Fruit fly (Drosophila melanogaster) whole organism, prepupa: ENCODE data around the gene Lgr3.

Experiments used
- CG10631 ChIP-seq: fragments of 200-800 bp; sonication (Bioruptor generic); optimal IDR thresholded peaks from 2 replicates; lab custom pipeline; 2016; ENCODE audit warnings: missing biosample characterization, missing genetic modification characterization
- CG10669 ChIP-seq: fragments of 200-800 bp; sonication (Bioruptor generic); optimal IDR thresholded peaks from 3 replicates; lab custom pipeline; 2018; ENCODE audit warnings: missing biosample characterization, mild to moderate bottlenecking, missing genetic modification characterization, moderate library complexity
- CG11294 ChIP-seq: fragments of 200-800 bp; sonication (Bioruptor generic); IDR thresholded peaks from 2 replicates; pipeline ENCODE4 v1.3.6; 2022; ENCODE audit warnings: missing biosample characterization, missing genetic modification characterization
- CG11762 ChIP-seq: fragments of 200-800 bp; sonication (Bioruptor generic); optimal IDR thresholded peaks from 3 replicates; lab custom pipeline; 2016; ENCODE audit warnings: missing biosample characterization, missing genetic modification characterization; ENCODE audit not compliant: insufficient read depth
- CG16779 ChIP-seq: fragments of 200-800 bp; sonication (Bioruptor generic); optimal IDR thresholded peaks from 3 replicates; lab custom pipeline; 2017; ENCODE audit warnings: missing biosample characterization, mild to moderate bottlenecking, missing genetic modification characterization
- CG32006 ChIP-seq: fragments of 200-800 bp; sonication (Bioruptor generic); optimal IDR thresholded peaks from 3 replicates; lab custom pipeline; 2017; ENCODE audit warnings: missing biosample characterization, mild to moderate bottlenecking, missing genetic modification characterization
- CG34406 ChIP-seq: fragments of 200-800 bp; sonication (Bioruptor generic); optimal IDR thresholded peaks from 3 replicates; lab custom pipeline; 2016; ENCODE audit warnings: missing biosample characterization, missing genetic modification characterization
- CG6163 ChIP-seq: fragments of 200-800 bp; sonication (Bioruptor generic); IDR thresholded peaks from 3 replicates; pipeline ENCODE4 v1.3.6; 2022; ENCODE audit warnings: missing biosample characterization, missing genetic modification characterization
- CG6808 ChIP-seq: fragments of 200-800 bp; sonication (Bioruptor generic); optimal IDR thresholded peaks from 3 replicates; lab custom pipeline; 2017; ENCODE audit warnings: missing biosample characterization, missing genetic modification characterization, mild to moderate bottlenecking, moderate library complexity, missing genetic modification reagents
- CG6854 ChIP-seq: fragments of 200-800 bp; sonication (Bioruptor generic); optimal IDR thresholded peaks from 2 replicates; lab custom pipeline; 2017; ENCODE audit warnings: missing biosample characterization, mild to moderate bottlenecking, missing genetic modification characterization
- CG8119 ChIP-seq: fragments of 200-800 bp; sonication (Bioruptor generic); IDR thresholded peaks from 3 replicates; pipeline ENCODE4 v1.3.6; 2022; ENCODE audit warnings: missing biosample characterization, missing genetic modification characterization
- CG8632 ChIP-seq: fragments of 200-800 bp; sonication (Bioruptor generic); optimal IDR thresholded peaks from 3 replicates; lab custom pipeline; 2016; ENCODE audit warnings: missing biosample characterization, missing genetic modification characterization
- Eip78C ChIP-seq: fragments of 200-800 bp; sonication (Bioruptor generic); peaks from one replicate; lab custom pipeline; 2016; ENCODE audit warnings: missing biosample characterization, missing genetic modification characterization
- Ets21C ChIP-seq: fragments of 200-800 bp; sonication (Bioruptor generic); optimal IDR thresholded peaks from 3 replicates; lab custom pipeline; 2016; ENCODE audit warnings: missing biosample characterization, missing genetic modification characterization
- Smox ChIP-seq: fragments of 200-800 bp; sonication (Bioruptor generic); optimal IDR thresholded peaks from 3 replicates; lab custom pipeline; 2016; ENCODE audit warnings: missing biosample characterization, missing genetic modification characterization
- acj6 ChIP-seq: fragments of 200-800 bp; sonication (Bioruptor generic); optimal IDR thresholded peaks from 3 replicates; lab custom pipeline; 2016; ENCODE audit warnings: missing biosample characterization, missing genetic modification characterization
- cyc ChIP-seq: fragments of 200-800 bp; sonication (Bioruptor generic); optimal IDR thresholded peaks from 3 replicates; lab custom pipeline; 2016; ENCODE audit warnings: missing biosample characterization, missing genetic modification characterization
- fd59A ChIP-seq: fragments of 200-800 bp; sonication (Bioruptor generic); optimal IDR thresholded peaks from 2 replicates; lab custom pipeline; 2017; ENCODE audit warnings: missing biosample characterization, mild to moderate bottlenecking, missing genetic modification characterization, missing genetic modification reagents
- fkh ChIP-seq: fragments of 200-800 bp; sonication (Bioruptor generic); optimal IDR thresholded peaks from 3 replicates; lab custom pipeline; 2017; ENCODE audit warnings: missing biosample characterization, mild to moderate bottlenecking, missing genetic modification characterization, moderate library complexity
- pdm3 ChIP-seq: fragments of 200-800 bp; sonication (Bioruptor generic); optimal IDR thresholded peaks from 3 replicates; lab custom pipeline; 2016; ENCODE audit warnings: missing biosample characterization, missing genetic modification characterization
- svp ChIP-seq: fragments of 200-800 bp; sonication (Bioruptor generic); peaks from one replicate; lab custom pipeline; 2016; ENCODE audit warnings: missing biosample characterization, missing genetic modification characterization

Lgr3 gene

dm6 chr3R:25721030-25721429, 55.4 kb downstream of the Lgr3 start:
- no peak for TF ChIP-seq cyc (GFP tag; lab: Kevin White, UChicago)
- no peak for TF ChIP-seq acj6
- TF ChIP-seq CG10631 (GFP tag; lab: Kevin White, UChicago) = no peak
- peak; percentile 34 for TF ChIP-seq svp (GFP tag; lab: Kevin White, UChicago)
- TF ChIP-seq CG11294 (GFP tag; lab: Robert Waterston, UW) = no peak
- TF ChIP-seq CG11762 (GFP tag; lab: Kevin White, UChicago) = no peak
- no peak for TF ChIP-seq CG10669 (GFP tag; lab: Kevin White, UChicago)
- TF ChIP-seq CG8119 (GFP tag; lab: Robert Waterston, UW) = no peak
- TF ChIP-seq CG32006 (GFP tag; lab: Kevin White, UChicago) = no peak
- no peak for TF ChIP-seq CG6163 (GFP tag; lab: Robert Waterston, UW)
- peak; percentile 53 for TF ChIP-seq Eip78C (GFP tag; lab: Kevin White, UChicago)
- no peak for TF ChIP-seq CG6808 (GFP tag; lab: Kevin White, UChicago)
- TF ChIP-seq CG8632 (GFP tag; lab: Kevin White, UChicago) = no peak
- TF ChIP-seq CG34406 = no peak
- no peak for TF ChIP-seq fd59A (GFP tag; lab: Kevin White, UChicago)

dm6 chr3R:25723795-25724194, 58.2 kb downstream of the Lgr3 start:
- TF ChIP-seq Ets21C = no peak
- no peak for TF ChIP-seq CG11762 (GFP tag; lab: Kevin White, UChicago)
- no peak for TF ChIP-seq CG16779 (tag; lab: Kevin White, UChicago)
- no peak for TF ChIP-seq CG6854 (GFP tag; lab: Kevin White, UChicago)
- no peak for TF ChIP-seq Eip78C (GFP tag; lab: Kevin White, UChicago)
- no peak for TF ChIP-seq fkh (GFP tag; lab: Kevin White, UChicago)
- no peak for TF ChIP-seq CG10669 (GFP tag; lab: Kevin White, UChicago)
- TF ChIP-seq pdm3 (GFP tag; lab: Kevin White, UChicago) = no peak
- TF ChIP-seq Smox (GFP tag; lab: Kevin White, UChicago) = no peak
